Fruit fly (Drosophila melanogaster) whole organism, embryonic: ENCODE measurements around the gene CG2182.
A peak's percentile ranks its signal among the peaks of the same experiment; 100 is the strongest.

Source experiments
- CG10267 ChIP-seq: fragments of 200-800 bp; sonication (Bioruptor generic); optimal IDR thresholded peaks from 2 replicates; lab custom pipeline; 2018; ENCODE audit warnings: missing biosample characterization, mild to moderate bottlenecking, missing genetic modification characterization, moderate library complexity
- CG10431 ChIP-seq: fragments of 200-800 bp; sonication (Bioruptor generic); optimal IDR thresholded peaks from 3 replicates; lab custom pipeline; 2018; ENCODE audit warnings: missing biosample characterization, mild to moderate bottlenecking, missing genetic modification characterization
- CG10543 ChIP-seq: fragments of 200-800 bp; sonication (Bioruptor generic); optimal IDR thresholded peaks from 3 replicates; lab custom pipeline; 2017; ENCODE audit warnings: missing biosample characterization, mild to moderate bottlenecking, missing genetic modification characterization, moderate library complexity
- CG12236 ChIP-seq: fragments of 200-800 bp; sonication (Bioruptor generic); optimal IDR thresholded peaks from 2 replicates; lab custom pipeline; 2016; ENCODE audit warnings: missing biosample characterization, missing genetic modification characterization
- CG13424 ChIP-seq: fragments of 200-800 bp; sonication (Bioruptor generic); optimal IDR thresholded peaks from 2 replicates; lab custom pipeline; 2019; ENCODE audit warnings: missing biosample characterization, mild to moderate bottlenecking, missing genetic modification characterization, moderate library complexity
- CG14050 ChIP-seq: fragments of 200-800 bp; sonication (Bioruptor generic); IDR thresholded peaks from 3 replicates; pipeline ENCODE4 v1.3.6; 2022; ENCODE audit warnings: missing biosample characterization, missing genetic modification characterization
- CG14710 ChIP-seq: fragments of 200-800 bp; sonication (Bioruptor generic); optimal IDR thresholded peaks from 3 replicates; lab custom pipeline; 2019; ENCODE audit warnings: missing biosample characterization, mild to moderate bottlenecking, missing genetic modification characterization, moderate library complexity
- CG15269 ChIP-seq: fragments of 200-800 bp; sonication (Bioruptor generic); optimal IDR thresholded peaks from 2 replicates; lab custom pipeline; 2018; ENCODE audit warnings: missing biosample characterization, mild to moderate bottlenecking, missing genetic modification characterization, moderate library complexity
- CG2712 ChIP-seq: fragments of 200-800 bp; optimal IDR thresholded peaks from 3 replicates; lab custom pipeline; 2019; ENCODE audit warnings: missing biosample characterization, mild to moderate bottlenecking, missing genetic modification characterization, moderate library complexity
- CG3281 ChIP-seq: fragments of 200-800 bp; sonication (Bioruptor generic); optimal IDR thresholded peaks from 3 replicates; lab custom pipeline; 2017; ENCODE audit warnings: missing biosample characterization, mild to moderate bottlenecking, missing genetic modification characterization
- CG33557 ChIP-seq: fragments of 200-800 bp; sonication (Bioruptor generic); optimal IDR thresholded peaks from 2 replicates; lab custom pipeline; 2019; ENCODE audit warnings: missing biosample characterization, mild to moderate bottlenecking, missing genetic modification characterization, moderate library complexity
- CG34376 ChIP-seq: fragments of 200-800 bp; sonication (Bioruptor generic); optimal IDR thresholded peaks from 2 replicates; lab custom pipeline; 2018; ENCODE audit warnings: missing biosample characterization, mild to moderate bottlenecking, missing genetic modification characterization
- CG3847 ChIP-seq: fragments of 200-800 bp; sonication (Bioruptor generic); IDR thresholded peaks from 2 replicates; pipeline ENCODE4 v1.3.6; 2022; ENCODE audit warnings: missing biosample characterization, missing genetic modification characterization
- CG4854 ChIP-seq: fragments of 200-800 bp; sonication (Bioruptor generic); optimal IDR thresholded peaks from 2 replicates; lab custom pipeline; 2016; ENCODE audit warnings: missing biosample characterization, missing genetic modification characterization, inconsistent platforms
- CG5245 ChIP-seq: fragments of 200-800 bp; sonication (Bioruptor generic); optimal IDR thresholded peaks from 3 replicates; lab custom pipeline; 2016; ENCODE audit warnings: missing biosample characterization, missing genetic modification characterization
- CG6175 ChIP-seq: fragments of 200-800 bp; sonication (Bioruptor generic); IDR thresholded peaks from 3 replicates; pipeline ENCODE4 v1.3.6; 2022; ENCODE audit warnings: missing biosample characterization, missing genetic modification characterization
- CG8281 ChIP-seq: fragments of 200-800 bp; sonication (Bioruptor generic); optimal IDR thresholded peaks from 2 replicates; lab custom pipeline; 2018; ENCODE audit warnings: missing biosample characterization, mild to moderate bottlenecking, missing genetic modification characterization, moderate library complexity
- CG9876 ChIP-seq: fragments of 200-800 bp; sonication (Bioruptor generic); optimal IDR thresholded peaks from 2 replicates; lab custom pipeline; 2016; ENCODE audit warnings: missing biosample characterization, missing genetic modification characterization
- CrebB ChIP-seq: fragments of 200-800 bp; sonication (Bioruptor generic); optimal IDR thresholded peaks from 3 replicates; lab custom pipeline; 2018; ENCODE audit warnings: missing biosample characterization, mild to moderate bottlenecking, missing genetic modification characterization
- Fer1 ChIP-seq: fragments of 200-800 bp; sonication (Bioruptor generic); optimal IDR thresholded peaks from 2 replicates; lab custom pipeline; 2017; ENCODE audit warnings: missing biosample characterization, mild to moderate bottlenecking, missing genetic modification characterization
- Lim3 ChIP-seq: fragments of 200-800 bp; sonication (Bioruptor generic); IDR thresholded peaks from 2 replicates; pipeline ENCODE4 v1.3.6; 2022; ENCODE audit warnings: missing biosample characterization, missing genetic modification characterization
- MBD-R2 ChIP-seq: fragments of 200-800 bp; sonication (Bioruptor generic); IDR thresholded peaks from 2 replicates; pipeline ENCODE4 v1.3.6; 2022; ENCODE audit warnings: missing biosample characterization, missing genetic modification characterization
- Max ChIP-seq: fragments of 200-800 bp; sonication (Bioruptor generic); optimal IDR thresholded peaks from 2 replicates; lab custom pipeline; 2016; ENCODE audit warnings: missing biosample characterization, mild to moderate bottlenecking, missing genetic modification characterization
- Neu2 ChIP-seq: fragments of 200-800 bp; sonication (Bioruptor generic); optimal IDR thresholded peaks from 3 replicates; lab custom pipeline; 2016; ENCODE audit warnings: missing biosample characterization, missing genetic modification characterization, borderline replicate concordance
- Six4 ChIP-seq: fragments of 200-800 bp; sonication (Bioruptor generic); optimal IDR thresholded peaks from 2 replicates; lab custom pipeline; 2016; ENCODE audit warnings: missing biosample characterization, missing genetic modification characterization
- Taf1 ChIP-seq: fragments of 200-800 bp; sonication (Bioruptor generic); IDR thresholded peaks from 2 replicates; pipeline ENCODE4 v1.3.6; 2022; ENCODE audit warnings: missing biosample characterization, missing genetic modification characterization
- aop ChIP-seq: fragments of 200-800 bp; sonication (Bioruptor generic); IDR thresholded peaks from 2 replicates; pipeline ENCODE4 v1.3.6; 2022; ENCODE audit warnings: missing biosample characterization, missing genetic modification characterization
- btn ChIP-seq: fragments of 200-800 bp; sonication (Bioruptor generic); optimal IDR thresholded peaks from 2 replicates; lab custom pipeline; 2016; ENCODE audit warnings: missing biosample characterization, missing genetic modification characterization
- chm ChIP-seq: fragments of 200-800 bp; sonication (Bioruptor generic); IDR thresholded peaks from 2 replicates; pipeline ENCODE4 v1.3.6; 2022; ENCODE audit warnings: missing biosample characterization, missing genetic modification characterization
- dan ChIP-seq: fragments of 200-800 bp; sonication (Bioruptor generic); IDR thresholded peaks from 2 replicates; pipeline ENCODE4 v1.3.6; 2022; ENCODE audit warnings: missing biosample characterization, missing genetic modification characterization
- dati ChIP-seq: fragments of 200-800 bp; sonication (Bioruptor generic); IDR thresholded peaks from 2 replicates; pipeline ENCODE4 v1.3.6; 2022; ENCODE audit warnings: missing biosample characterization, missing genetic modification characterization
- dimm ChIP-seq: fragments of 200-800 bp; sonication (Bioruptor generic); IDR thresholded peaks from 2 replicates; pipeline ENCODE4 v1.3.6; 2022; ENCODE audit warnings: missing biosample characterization, missing genetic modification characterization
- dm ChIP-seq: fragments of 200-800 bp; sonication (Bioruptor generic); optimal IDR thresholded peaks from 3 replicates; lab custom pipeline; 2016; ENCODE audit warnings: missing biosample characterization, missing genetic modification characterization
- esg ChIP-seq: fragments of 200-800 bp; sonication (Bioruptor generic); conservative IDR thresholded peaks from 2 replicates; pipeline ENCODE4 v1.3.6; 2022; ENCODE audit warnings: missing biosample characterization, missing genetic modification characterization
- fd102C ChIP-seq: fragments of 200-800 bp; sonication (Bioruptor generic); optimal IDR thresholded peaks from 2 replicates; lab custom pipeline; 2018; ENCODE audit warnings: missing biosample characterization, mild to moderate bottlenecking, missing genetic modification characterization, moderate library complexity
- grau ChIP-seq: fragments of 200-800 bp; optimal IDR thresholded peaks from 3 replicates; lab custom pipeline; 2019; ENCODE audit warnings: missing biosample characterization, mild to moderate bottlenecking, missing genetic modification characterization, moderate library complexity
- hbn ChIP-seq: fragments of 200-800 bp; sonication (Bioruptor generic); IDR thresholded peaks from 2 replicates; pipeline ENCODE4 v1.3.6; 2022; ENCODE audit warnings: missing biosample characterization, missing genetic modification characterization; ENCODE audit not compliant: partially characterized antibody
- ind ChIP-seq: fragments of 200-800 bp; sonication (Bioruptor generic); optimal IDR thresholded peaks from 3 replicates; lab custom pipeline; 2016; ENCODE audit warnings: missing biosample characterization, missing genetic modification characterization
- pita ChIP-seq: fragments of 200-800 bp; sonication (Bioruptor generic); optimal IDR thresholded peaks from 2 replicates; lab custom pipeline; 2017; ENCODE audit warnings: missing biosample characterization, mild to moderate bottlenecking, missing genetic modification characterization
- pnt ChIP-seq: fragments of 200-800 bp; sonication (Bioruptor generic); optimal IDR thresholded peaks from 3 replicates; lab custom pipeline; 2016; ENCODE audit warnings: missing biosample characterization, missing genetic modification characterization
- pros ChIP-seq: fragments of 200-800 bp; sonication (Bioruptor generic); optimal IDR thresholded peaks from 3 replicates; lab custom pipeline; 2019; ENCODE audit warnings: missing biosample characterization, mild to moderate bottlenecking, missing genetic modification characterization, moderate library complexity
- sim ChIP-seq: fragments of 200-800 bp; sonication (Bioruptor generic); IDR thresholded peaks from 2 replicates; pipeline ENCODE4 v1.3.6; 2022; ENCODE audit warnings: missing biosample characterization, missing genetic modification characterization
- sisA ChIP-seq: fragments of 200-800 bp; sonication (Bioruptor generic); IDR thresholded peaks from 2 replicates; pipeline ENCODE4 v1.3.6; 2022; ENCODE audit warnings: missing biosample characterization, missing genetic modification characterization
- sr ChIP-seq: fragments of 200-800 bp; sonication (Bioruptor generic); IDR thresholded peaks from 3 replicates; pipeline ENCODE4 v1.3.6; 2022; ENCODE audit warnings: missing biosample characterization, missing genetic modification characterization
- stc ChIP-seq: fragments of 200-800 bp; sonication (Bioruptor generic); IDR thresholded peaks from 2 replicates; pipeline ENCODE4 v1.3.6; 2022; ENCODE audit warnings: missing biosample characterization, missing genetic modification characterization
- tio ChIP-seq: fragments of 200-800 bp; sonication (Bioruptor generic); optimal IDR thresholded peaks from 2 replicates; lab custom pipeline; 2017; ENCODE audit warnings: missing biosample characterization, missing genetic modification characterization, inconsistent platforms
- tup ChIP-seq: fragments of 200-800 bp; sonication (Bioruptor generic); optimal IDR thresholded peaks from 2 replicates; lab custom pipeline; 2016; ENCODE audit warnings: missing biosample characterization, mild to moderate bottlenecking, missing genetic modification characterization, moderate library complexity
- unpg ChIP-seq: fragments of 200-800 bp; sonication (Bioruptor generic); optimal IDR thresholded peaks from 3 replicates; lab custom pipeline; 2018; ENCODE audit warnings: missing biosample characterization, mild to moderate bottlenecking, missing genetic modification characterization, moderate library complexity
- vvl ChIP-seq: fragments of 200-800 bp; sonication (Bioruptor generic); IDR thresholded peaks from 2 replicates; pipeline ENCODE4 v1.3.6; 2022; ENCODE audit warnings: missing biosample characterization, missing genetic modification characterization
- z ChIP-seq: fragments of 200-800 bp; sonication (Bioruptor generic); IDR thresholded peaks from 3 replicates; pipeline ENCODE4 v1.3.6; 2022; ENCODE audit warnings: missing biosample characterization, missing genetic modification characterization

CG2182 gene

DNA sequence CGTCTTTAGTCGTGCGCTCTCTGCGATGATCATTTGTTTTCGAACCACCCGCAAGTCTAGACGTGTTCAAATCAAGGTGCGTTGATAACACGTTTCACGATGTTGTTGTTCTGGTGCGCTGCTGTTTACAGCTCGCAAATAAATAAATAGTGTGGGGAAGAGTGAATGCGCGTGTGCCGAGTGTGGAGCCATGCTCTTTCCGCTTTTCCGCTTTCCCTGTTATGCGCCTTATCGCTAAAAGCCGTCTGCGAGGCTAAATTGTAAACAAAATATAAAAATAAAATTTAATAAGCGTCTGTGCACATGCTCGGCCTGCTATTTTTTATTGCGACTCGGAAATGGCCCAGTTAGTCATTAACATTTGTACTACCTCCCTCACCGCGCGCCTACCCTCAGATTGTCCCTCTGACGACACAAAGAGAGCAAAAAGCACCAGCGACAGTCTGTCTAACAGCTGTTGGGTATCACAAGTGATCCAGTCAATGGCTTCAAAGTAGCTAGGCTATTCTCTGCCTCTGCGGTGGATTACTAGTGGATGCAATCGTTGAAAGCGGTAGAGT lies 13.0 kb upstream of the CG2182 start (continued):
- TF ChIP-seq tup (GFP tag; lab: Kevin White, UChicago) (peak; percentile 48), pita (GFP tag; lab: Kevin White, UChicago) (no peak), dati (no peak), CG4854 (GFP tag; lab: Kevin White, UChicago) (peak; percentile 44), MBD-R2 (GFP tag; lab: Robert Waterston, UW) (peak; percentile 22; the same call in 1 of the 2 replicates), CG2712 (peak; percentile 66), CG5245 (peak; percentile 9), CG3847 (GFP tag; lab: Robert Waterston, UW) (0 out of 2 replicates have a peak, but pooled peaks have one; percentile 17), sr (GFP tag; lab: Robert Waterston, UW) (peak; percentile 45; the same call in 1 of the 3 replicates), Lim3 (no peak), CG33557 (GFP tag; lab: Kevin White, UChicago) (peak; percentile 89), CG15269 (tag; lab: Kevin White, UChicago) (no peak), sisA (GFP tag; lab: Robert Waterston, UW) (no peak), CG10543 (GFP tag; lab: Kevin White, UChicago) (peak; percentile 97), dm (GFP tag; lab: Kevin White, UChicago) (peak; percentile 81), CG6175 (GFP tag; lab: Robert Waterston, UW) (no peak), z (0 out of 3 replicates have a peak, but pooled peaks have one; percentile 42), CG14710 (tag; lab: Kevin White, UChicago) (peak; percentile 72), grau (tag; lab: Kevin White, UChicago) (peak; percentile 50), CG9876 (GFP tag; lab: Kevin White, UChicago) (peak; percentile 45), vvl (peak; percentile 72; the same call in 1 of the 2 replicates), dimm (GFP tag; lab: Robert Waterston, UW) (no peak), ind (GFP tag; lab: Kevin White, UChicago) (peak; percentile 20), tio (GFP tag; lab: Kevin White, UChicago) (no peak), CG10267 (tag; lab: Kevin White, UChicago) (peak; percentile 44), aop (GFP tag; lab: Robert Waterston, UW) (no peak), CG10431 (peak; percentile 89), unpg (GFP tag; lab: Kevin White, UChicago) (peak; percentile 78), CG8281 (peak; percentile 62), Neu2 (GFP tag; lab: Kevin White, UChicago) (no peak), Fer1 (GFP tag; lab: Kevin White, UChicago) (peak; percentile 93), hbn (GFP tag; lab: Robert Waterston, UW) (no peak), fd102C (GFP tag; lab: Kevin White, UChicago) (peak; percentile 67), pros (GFP tag; lab: Kevin White, UChicago) (peak; percentile 77), CG14050 (0 out of 3 replicates have a peak, but pooled peaks have one; percentile 12), CG12236 (peak; percentile 50), chm (GFP tag; lab: Robert Waterston, UW) (peak; percentile 78), sim (GFP tag; lab: Robert Waterston, UW) (no peak), btn (peak; percentile 57), CrebB (tag; lab: Kevin White, UChicago) (peak; percentile 92), CG3281 (GFP tag; lab: Kevin White, UChicago) (peak; percentile 86), pnt (GFP tag; lab: Kevin White, UChicago) (peak; percentile 18), Max (GFP tag; lab: Kevin White, UChicago) (peak; percentile 78), dan (GFP tag; lab: Robert Waterston, UW) (no peak), CG34376 (GFP tag; lab: Kevin White, UChicago) (peak; percentile 94), stc (GFP tag; lab: Robert Waterston, UW) (peak; percentile 65; the same call in 1 of the 2 replicates), Taf1 (GFP tag; lab: Robert Waterston, UW) (0 out of 2 replicates have a peak, but pooled peaks have one; percentile 16), Six4 (GFP tag; lab: Kevin White, UChicago) (peak; percentile 57), CG13424 (tag; lab: Kevin White, UChicago) (peak; percentile 70), esg (GFP tag; lab: Robert Waterston, UW) (no peak)
